Fruit fly (Drosophila melanogaster) Kc167 (cell line): ENCODE data around the gene CG32075.

Experiments
- Myc ChIP-seq: fragments of >200 bp; optimal IDR thresholded peaks from 2 replicates; lab custom pipeline; 2017; ENCODE audit warnings: missing external identifiers
- ttk ChIP-seq: sonication (Bioruptor generic); optimal IDR thresholded peaks from 2 replicates; lab custom pipeline; 2017; ENCODE audit warnings: missing external identifiers

- TF ChIP-seq ttk (lab: Kevin White, UChicago), result no peak
- TF ChIP-seq Myc, result no peak
Observed at dm6 chr3L:11046559-11046958, 18.2 kb downstream of the CG32075 start.
